Worm (Caenorhabditis elegans) whole organism, L2 larva: Measurements from ENCODE around the gene suf-1.

Source experiments
- C34F6.9 ChIP-seq: fragments of 150-350 bp; optimal IDR thresholded peaks from 2 replicates; lab custom pipeline; 2014; ENCODE audit warnings: missing biosample characterization, missing genetic modification characterization
- F13H6.1 ChIP-seq: sonication (generic microtip); optimal IDR thresholded peaks from 2 replicates; lab custom pipeline; 2016; ENCODE audit warnings: missing genetic modification characterization, missing compliant biosample characterization
- Y55F3AM.14 ChIP-seq: fragments of 200-800 bp; sonication (Bioruptor generic); optimal IDR thresholded peaks from 2 replicates; lab custom pipeline; 2018; ENCODE audit warnings: mild to moderate bottlenecking, missing genetic modification characterization, missing compliant biosample characterization
- ZK546.5 ChIP-seq: sonication (generic microtip); optimal IDR thresholded peaks from 2 replicates; lab custom pipeline; 2017; ENCODE audit warnings: missing biosample characterization, missing genetic modification characterization
- alr-1 ChIP-seq: fragments of 150-350 bp; optimal IDR thresholded peaks from 2 replicates; lab custom pipeline; 2014; ENCODE audit warnings: missing biosample characterization, missing genetic modification characterization
- ama-1 ChIP-seq: fragments of 150-350 bp; optimal IDR thresholded peaks from 2 replicates; lab custom pipeline; 2018; ENCODE audit warnings: inconsistent platforms
- blmp-1 ChIP-seq: sonication (generic microtip); optimal IDR thresholded peaks from 2 replicates; lab custom pipeline; 2017; ENCODE audit warnings: missing genetic modification characterization, mild to moderate bottlenecking, missing compliant biosample characterization, antibody characterized with exemption, moderate library complexity; ENCODE audit not compliant: insufficient read depth
- ceh-16 ChIP-seq: fragments of 150-350 bp; optimal IDR thresholded peaks from 2 replicates; lab custom pipeline; 2014; ENCODE audit warnings: missing biosample characterization, missing genetic modification characterization
- ceh-82 ChIP-seq: fragments of 150-350 bp; optimal IDR thresholded peaks from 2 replicates; lab custom pipeline; 2014; ENCODE audit warnings: missing biosample characterization, missing genetic modification characterization
- crh-2 ChIP-seq: sonication (generic microtip); optimal IDR thresholded peaks from 2 replicates; lab custom pipeline; 2017; ENCODE audit warnings: missing biosample characterization, missing genetic modification characterization
- dmd-4 ChIP-seq: sonication (generic microtip); optimal IDR thresholded peaks from 2 replicates; lab custom pipeline; 2017; ENCODE audit warnings: missing biosample characterization, missing genetic modification characterization
- egl-27 ChIP-seq: sonication (generic microtip); optimal IDR thresholded peaks from 3 replicates; lab custom pipeline; 2017; ENCODE audit warnings: missing biosample characterization, missing genetic modification reagents, missing genetic modification characterization
- elt-3 ChIP-seq: sonication (generic microtip); optimal IDR thresholded peaks from 2 replicates; lab custom pipeline; 2017; ENCODE audit warnings: missing biosample characterization, missing genetic modification characterization
- fos-1 ChIP-seq: fragments of 150-350 bp; optimal IDR thresholded peaks from 2 replicates; lab custom pipeline; 2014; ENCODE audit warnings: missing biosample characterization, missing genetic modification characterization
- gmeb-1 ChIP-seq: fragments of 150-350 bp; optimal IDR thresholded peaks from 2 replicates; lab custom pipeline; 2014; ENCODE audit warnings: missing biosample characterization, missing genetic modification characterization
- lin-11 ChIP-seq: fragments of 150-350 bp; sonication (generic microtip); optimal IDR thresholded peaks from 2 replicates; lab custom pipeline; 2014; ENCODE audit warnings: missing biosample characterization, missing genetic modification characterization, inconsistent platforms, mixed read lengths
- lin-13 ChIP-seq: fragments of 150-350 bp; optimal IDR thresholded peaks from 2 replicates; lab custom pipeline; 2014; ENCODE audit warnings: missing biosample characterization, missing genetic modification reagents, missing genetic modification characterization
- lin-39 ChIP-seq: fragments of 150-350 bp; optimal IDR thresholded peaks from 2 replicates; lab custom pipeline; 2014; ENCODE audit warnings: missing biosample characterization, missing genetic modification reagents, missing genetic modification characterization
- lsy-2 ChIP-seq, 2 experiments: fragments of 150-350 bp in 1 of 2; sonication (generic microtip) in 1 of 2; optimal IDR thresholded peaks; 2 replicates each; lab custom pipeline; 2014 to 2017; ENCODE audit warnings: missing biosample characterization in 2 of 2, missing genetic modification characterization in 2 of 2
- mab-5 ChIP-seq: fragments of 150-350 bp; optimal IDR thresholded peaks from 2 replicates; lab custom pipeline; 2014; ENCODE audit warnings: missing biosample characterization, missing genetic modification characterization
- mdl-1 ChIP-seq, 2 experiments: fragments of 150-350 bp in 1 of 2; sonication (generic microtip) in 1 of 2; optimal IDR thresholded peaks; 2 replicates each; lab custom pipeline; 2017; ENCODE audit warnings: missing biosample characterization in 2 of 2, missing genetic modification characterization in 2 of 2
- nhr-12 ChIP-seq: fragments of 150-350 bp; optimal IDR thresholded peaks from 2 replicates; lab custom pipeline; 2014; ENCODE audit warnings: missing biosample characterization, missing genetic modification characterization
- nhr-21 ChIP-seq: fragments of 150-350 bp; optimal IDR thresholded peaks from 2 replicates; lab custom pipeline; 2014; ENCODE audit warnings: missing biosample characterization, missing genetic modification characterization
- nhr-23 ChIP-seq: fragments of 150-350 bp; optimal IDR thresholded peaks from 2 replicates; lab custom pipeline; 2014; ENCODE audit warnings: missing biosample characterization, missing genetic modification reagents, missing genetic modification characterization
- nhr-237 ChIP-seq: fragments of 150-350 bp; optimal IDR thresholded peaks from 2 replicates; lab custom pipeline; 2014; ENCODE audit warnings: missing biosample characterization, missing genetic modification characterization
- nhr-25 ChIP-seq: fragments of 150-350 bp; sonication (generic microtip); optimal IDR thresholded peaks from 3 replicates; lab custom pipeline; 2014; ENCODE audit warnings: missing biosample characterization, missing genetic modification characterization
- nhr-6 ChIP-seq: fragments of 150-350 bp; optimal IDR thresholded peaks from 2 replicates; lab custom pipeline; 2014; ENCODE audit warnings: missing biosample characterization, missing genetic modification characterization
- nhr-77 ChIP-seq: fragments of 150-350 bp; optimal IDR thresholded peaks from 2 replicates; lab custom pipeline; 2014; ENCODE audit warnings: missing biosample characterization, missing genetic modification characterization
- peb-1 ChIP-seq: fragments of 150-350 bp; optimal IDR thresholded peaks from 2 replicates; lab custom pipeline; 2014; ENCODE audit warnings: missing biosample characterization, missing genetic modification characterization
- sem-4 ChIP-seq: fragments of 150-350 bp; optimal IDR thresholded peaks from 2 replicates; lab custom pipeline; 2014; ENCODE audit warnings: missing biosample characterization, missing genetic modification reagents, missing genetic modification characterization
- skn-1 ChIP-seq: sonication (generic microtip); optimal IDR thresholded peaks from 2 replicates; lab custom pipeline; 2017; ENCODE audit warnings: missing biosample characterization, missing genetic modification characterization
- sma-9 ChIP-seq, 2 experiments: fragments of 150-350 bp in 1 of 2; sonication (generic microtip) in 1 of 2; optimal IDR thresholded peaks; 2 replicates each; lab custom pipeline; 2014 to 2016; ENCODE audit warnings: missing genetic modification characterization in 2 of 2, mild to moderate bottlenecking in 1 of 2, missing biosample characterization in 1 of 2, missing compliant biosample characterization in 1 of 2, missing genetic modification reagents in 1 of 2, moderate library complexity in 1 of 2
- unc-39 ChIP-seq: fragments of 150-350 bp; optimal IDR thresholded peaks from 2 replicates; lab custom pipeline; 2014; ENCODE audit warnings: missing biosample characterization, missing genetic modification characterization
- unc-55 ChIP-seq: fragments of 150-350 bp; sonication (generic microtip); optimal IDR thresholded peaks from 3 replicates; lab custom pipeline; 2014; ENCODE audit warnings: missing biosample characterization, missing genetic modification reagents, missing genetic modification characterization
- unc-62 ChIP-seq: fragments of 150-350 bp; optimal IDR thresholded peaks from 2 replicates; lab custom pipeline; 2014; ENCODE audit warnings: missing biosample characterization, missing genetic modification reagents, missing genetic modification characterization
- zag-1 ChIP-seq: fragments of 150-350 bp; optimal IDR thresholded peaks from 2 replicates; lab custom pipeline; 2014; ENCODE audit warnings: missing biosample characterization, missing genetic modification characterization

The suf-1 gene

ce11 chrII:8569038-8569977, 34.3 kb upstream of the suf-1 start, which contains the start of the genes col-38 and rpl-5 (continued):
- TF ChIP-seq nhr-23 (tag; lab: Kevin White, UChicago) (no peak), unc-62 (GFP tag; lab: Kevin White, UChicago) (no peak), nhr-77 (tag; lab: Kevin White, UChicago) (no peak), egl-27 (tag; lab: Kevin White, UChicago) (no peak), ceh-16 (peak; percentile 66)

- TF ChIP-seq ceh-16 (no peak), sma-9 (GFP tag; optimal IDR thresholded peaks at IDR 0.05; lab: Kevin White, UChicago) (no peak), sma-9 (tag; optimal IDR thresholded peaks at IDR 0.05; lab: Kevin White, UChicago) (no peak), blmp-1 (tag; lab: Kevin White, UChicago) (no peak), fos-1 (tag; lab: Kevin White, UChicago) (no peak), peb-1 (tag; lab: Kevin White, UChicago) (no peak), F13H6.1 (no peak), crh-2 (tag; lab: Kevin White, UChicago) (no peak), nhr-237 (no peak), lin-39 (tag; lab: Kevin White, UChicago) (no peak), ama-1 (lab: Kevin White, UChicago) (no peak), mdl-1 (tag; optimal IDR thresholded peaks at IDR 0.05; lab: Kevin White, UChicago) (no peak)
- TF ChIP-seq, all 48 proteins: peak for 0
Measured at ce11 chrII:8570977-8571376, 32.7 kb upstream of the suf-1 start, which contains the start of gene bcs-1. Gene bcs-1 (plus strand): TSS chrII:8571085.

- TF ChIP-seq skn-1 (tag; lab: Kevin White, UChicago) (no peak), peb-1 (tag; lab: Kevin White, UChicago) (no peak), unc-55 (GFP tag; lab: Kevin White, UChicago) (peak; percentile 26), sma-9 (GFP tag; optimal IDR thresholded peaks at IDR 0.05; lab: Kevin White, UChicago) (no peak), sma-9 (tag; optimal IDR thresholded peaks at IDR 0.05; lab: Kevin White, UChicago) (no peak), nhr-6 (tag; lab: Kevin White, UChicago) (no peak), mab-5 (no peak), lin-13 (GFP tag; lab: Kevin White, UChicago) (no peak), sem-4 (tag; lab: Kevin White, UChicago) (no peak)
- TF ChIP-seq, all 48 proteins: peak for 1
Measured at ce11 chrII:8573044-8573443, 30.6 kb upstream of the suf-1 start, which contains the start of gene F54C9.7. Gene F54C9.7 (plus strand): TSS chrII:8573344.

- TF ChIP-seq nhr-23 (tag; lab: Kevin White, UChicago) = no peak
- TF ChIP-seq lin-11 = no peak
- TF ChIP-seq egl-27 (tag; lab: Kevin White, UChicago) = no peak
- TF ChIP-seq crh-2 (tag; lab: Kevin White, UChicago) = no peak
- no peak for TF ChIP-seq nhr-77 (tag; lab: Kevin White, UChicago)
- no peak for TF ChIP-seq ceh-82 (tag; lab: Kevin White, UChicago)
- TF ChIP-seq alr-1 (tag; lab: Kevin White, UChicago) = no peak
- no peak for TF ChIP-seq ceh-16
Measured at ce11 chrII:8575184-8575583, 28.5 kb upstream of the suf-1 start, which contains the start of gene puf-5. Gene puf-5 (plus strand): TSS chrII:8575541.

ce11 chrII:8577509-8578099, 26.0 kb upstream of the suf-1 start, which contains the start of gene F54C9.9:
Gene F54C9.9 (plus strand): TSS chrII:8578049.
- no peak for TF ChIP-seq ceh-16
- TF ChIP-seq nhr-21 (tag; lab: Kevin White, UChicago) = no peak
- TF ChIP-seq mab-5 = no peak
- peak; percentile 45 for TF ChIP-seq unc-55 (GFP tag; lab: Kevin White, UChicago)
- no peak for TF ChIP-seq Y55F3AM.14
- TF ChIP-seq C34F6.9 = peak; percentile 66
- peak; percentile 64 for TF ChIP-seq gmeb-1
- no peak for TF ChIP-seq unc-62 (GFP tag; lab: Kevin White, UChicago)
- TF ChIP-seq ZK546.5 (tag; lab: Kevin White, UChicago) = no peak
- no peak for TF ChIP-seq F13H6.1
- TF ChIP-seq unc-39 (tag; lab: Kevin White, UChicago) = no peak
- peak; percentile 79 for TF ChIP-seq nhr-25
- TF ChIP-seq nhr-77 (tag; lab: Kevin White, UChicago) = no peak
- peak in 1 of 2 experiments; percentile 60 for TF ChIP-seq lsy-2 (tag; optimal IDR thresholded peaks at IDR 0.05; lab: Kevin White, UChicago)
- no peak for TF ChIP-seq lin-13 (GFP tag; lab: Kevin White, UChicago)
- TF ChIP-seq elt-3 (tag; lab: Kevin White, UChicago) = no peak
- no peak for TF ChIP-seq zag-1
- no peak for TF ChIP-seq blmp-1 (tag; lab: Kevin White, UChicago)
- peak; percentile 42 for TF ChIP-seq crh-2 (tag; lab: Kevin White, UChicago)
- no peak for TF ChIP-seq ama-1 (lab: Kevin White, UChicago)
- TF ChIP-seq alr-1 (tag; lab: Kevin White, UChicago) = no peak
- no peak for TF ChIP-seq nhr-237
- no peak for TF ChIP-seq dmd-4
- no peak for TF ChIP-seq nhr-12 (tag; lab: Kevin White, UChicago)
